Worm (Caenorhabditis elegans): ENCODE data around the gene kdin-1.

ce11 chrIV:11030117-11030516 is 8.3 kb upstream of the kdin-1 start:
- TF ChIP-seq ham-2 (GFP tag; optimal IDR thresholded peaks at IDR 0.05) (no peak), nhr-12 (tag; optimal IDR thresholded peaks at IDR 0.05) (no peak), blmp-1 (tag; optimal IDR thresholded peaks at IDR 0.05) (no peak), elt-3 (tag; optimal IDR thresholded peaks at IDR 0.05) (no peak)
